Fruit fly (Drosophila melanogaster) whole organism, embryonic: Measurements from ENCODE around the gene CG31468.

Experiments used
- Awh ChIP-seq: fragments of 200-800 bp; sonication (Bioruptor generic); IDR thresholded peaks from 2 replicates; pipeline ENCODE4, ENCODE4 v1.3.6; 2022; ENCODE audit warnings: missing biosample characterization, missing genetic modification characterization
- BEAF-32 ChIP-seq: fragments of 200-800 bp; sonication (Bioruptor generic); optimal IDR thresholded peaks from 3 replicates; lab custom pipeline; 2017; ENCODE audit warnings: missing biosample characterization, missing genetic modification characterization, mild to moderate bottlenecking, moderate library complexity, missing genetic modification reagents
- C15 ChIP-seq: fragments of 200-800 bp; sonication (Bioruptor generic); IDR thresholded peaks from 3 replicates; pipeline ENCODE4 v1.3.6; 2022; ENCODE audit warnings: missing biosample characterization, missing genetic modification characterization
- CG10274 ChIP-seq: fragments of 200-800 bp; sonication (Bioruptor generic); optimal IDR thresholded peaks from 3 replicates; lab custom pipeline; 2017; ENCODE audit warnings: missing biosample characterization, mild to moderate bottlenecking, missing genetic modification characterization
- CG10565 ChIP-seq: fragments of 200-800 bp; sonication (Bioruptor generic); optimal IDR thresholded peaks from 3 replicates; lab custom pipeline; 2016; ENCODE audit warnings: missing biosample characterization, mild to moderate bottlenecking, missing genetic modification characterization
- CG11560 ChIP-seq: fragments of 200-800 bp; sonication (Bioruptor generic); IDR thresholded peaks from 3 replicates; pipeline ENCODE4 v1.3.6; 2022; ENCODE audit warnings: missing biosample characterization, missing genetic modification characterization
- CG11695 ChIP-seq: fragments of 200-800 bp; sonication (Bioruptor generic); IDR thresholded peaks from 3 replicates; pipeline ENCODE4 v1.3.6; 2022; ENCODE audit warnings: missing biosample characterization, missing genetic modification characterization
- CG12942 ChIP-seq: fragments of 200-800 bp; sonication (Bioruptor generic); optimal IDR thresholded peaks from 3 replicates; lab custom pipeline; 2016; ENCODE audit warnings: missing biosample characterization, missing genetic modification characterization
- CG13296 ChIP-seq: fragments of 200-800 bp; sonication (Bioruptor generic); optimal IDR thresholded peaks from 3 replicates; lab custom pipeline; 2018; ENCODE audit warnings: missing biosample characterization, mild to moderate bottlenecking, missing genetic modification characterization
- CG14667 ChIP-seq: fragments of 200-800 bp; sonication (Bioruptor generic); IDR thresholded peaks from 2 replicates; pipeline ENCODE4 v1.3.6; 2022; ENCODE audit warnings: missing biosample characterization, missing genetic modification characterization
- CG15011 ChIP-seq: fragments of 200-800 bp; sonication (Bioruptor generic); optimal IDR thresholded peaks from 3 replicates; lab custom pipeline; 2018; ENCODE audit warnings: missing biosample characterization, mild to moderate bottlenecking, missing genetic modification characterization
- CG1603 ChIP-seq: fragments of 200-800 bp; sonication (Bioruptor generic); optimal IDR thresholded peaks from 2 replicates; lab custom pipeline; 2019; ENCODE audit warnings: missing biosample characterization, mild to moderate bottlenecking, missing genetic modification characterization, moderate library complexity
- CG2116 ChIP-seq: fragments of 200-800 bp; sonication (Bioruptor generic); optimal IDR thresholded peaks from 3 replicates; lab custom pipeline; 2018; ENCODE audit warnings: missing biosample characterization, mild to moderate bottlenecking, missing genetic modification characterization
- CG31441 ChIP-seq: fragments of 200-800 bp; sonication (Bioruptor generic); IDR thresholded peaks from 2 replicates; pipeline ENCODE4 v1.3.6; 2022; ENCODE audit warnings: missing biosample characterization, missing genetic modification characterization
- CG3407 ChIP-seq: fragments of 200-800 bp; sonication (Bioruptor generic); optimal IDR thresholded peaks from 2 replicates; lab custom pipeline; 2018; ENCODE audit warnings: missing biosample characterization, mild to moderate bottlenecking, missing genetic modification characterization
- CG3726 ChIP-seq: fragments of 200-800 bp; sonication (Bioruptor generic); IDR thresholded peaks from 3 replicates; pipeline ENCODE4, ENCODE4 v1.3.6; 2022; ENCODE audit warnings: missing biosample characterization, missing genetic modification characterization
- CG3995 ChIP-seq: fragments of 200-800 bp; sonication (Bioruptor generic); optimal IDR thresholded peaks from 3 replicates; lab custom pipeline; 2016; ENCODE audit warnings: missing biosample characterization, missing genetic modification characterization
- CG6689 ChIP-seq: fragments of 200-800 bp; sonication (Bioruptor generic); IDR thresholded peaks from 2 replicates; pipeline ENCODE4 v1.3.6; 2022; ENCODE audit warnings: missing biosample characterization, missing genetic modification characterization
- CG6813 ChIP-seq: fragments of 200-800 bp; sonication (Bioruptor generic); optimal IDR thresholded peaks from 2 replicates; lab custom pipeline; 2017; ENCODE audit warnings: missing biosample characterization, missing genetic modification characterization, mild to moderate bottlenecking, moderate library complexity, missing genetic modification reagents
- CG9817 ChIP-seq: fragments of 200-800 bp; sonication (Bioruptor generic); optimal IDR thresholded peaks from 2 replicates; lab custom pipeline; 2018; ENCODE audit warnings: missing biosample characterization, mild to moderate bottlenecking, missing genetic modification characterization, moderate library complexity
- Dp ChIP-seq: fragments of 200-800 bp; sonication (Bioruptor generic); optimal IDR thresholded peaks from 2 replicates; lab custom pipeline; 2018; ENCODE audit warnings: missing biosample characterization, mild to moderate bottlenecking, missing genetic modification characterization, moderate library complexity
- Fer1 ChIP-seq: fragments of 200-800 bp; sonication (Bioruptor generic); optimal IDR thresholded peaks from 2 replicates; lab custom pipeline; 2017; ENCODE audit warnings: missing biosample characterization, mild to moderate bottlenecking, missing genetic modification characterization
- Fer2 ChIP-seq: fragments of 200-800 bp; sonication (Bioruptor generic); optimal IDR thresholded peaks from 2 replicates; lab custom pipeline; 2018; ENCODE audit warnings: missing biosample characterization, mild to moderate bottlenecking, missing genetic modification characterization, moderate library complexity
- Hsf ChIP-seq: fragments of 200-800 bp; sonication (Bioruptor generic); optimal IDR thresholded peaks from 3 replicates; lab custom pipeline; 2016; ENCODE audit warnings: missing biosample characterization, missing genetic modification characterization
- NC2β ChIP-seq: fragments of 200-800 bp; sonication (Bioruptor generic); optimal IDR thresholded peaks from 2 replicates; lab custom pipeline; 2016; ENCODE audit warnings: missing biosample characterization, missing genetic modification characterization
- NK7.1 ChIP-seq: fragments of 200-800 bp; sonication (Bioruptor generic); optimal IDR thresholded peaks from 3 replicates; lab custom pipeline; 2016; ENCODE audit warnings: missing biosample characterization, missing genetic modification characterization
- Poxn ChIP-seq: fragments of 200-800 bp; sonication (Bioruptor generic); IDR thresholded peaks from 2 replicates; pipeline ENCODE4 v1.3.6; 2022; ENCODE audit warnings: missing biosample characterization, missing genetic modification characterization
- TFAM ChIP-seq: fragments of 200-800 bp; sonication (Bioruptor generic); optimal IDR thresholded peaks from 2 replicates; lab custom pipeline; 2017; ENCODE audit warnings: missing biosample characterization, missing genetic modification characterization, inconsistent platforms
- Xbp1 ChIP-seq: fragments of 200-800 bp; sonication (Bioruptor generic); optimal IDR thresholded peaks from 3 replicates; lab custom pipeline; 2016; ENCODE audit warnings: missing biosample characterization, mild to moderate bottlenecking, missing genetic modification characterization
- ab ChIP-seq: fragments of 200-800 bp; sonication (Bioruptor generic); optimal IDR thresholded peaks from 2 replicates; lab custom pipeline; 2016; ENCODE audit warnings: missing biosample characterization, missing genetic modification characterization
- ap ChIP-seq: fragments of 200-800 bp; sonication (Bioruptor generic); IDR thresholded peaks from 2 replicates; pipeline ENCODE4 v1.3.6; 2022; ENCODE audit warnings: missing biosample characterization, missing genetic modification characterization
- az2 ChIP-seq: fragments of 200-800 bp; sonication (Bioruptor generic); optimal IDR thresholded peaks from 3 replicates; lab custom pipeline; 2016; ENCODE audit warnings: missing biosample characterization, missing genetic modification characterization
- br ChIP-seq: fragments of >200 bp; optimal IDR thresholded peaks from 2 replicates; lab custom pipeline; 2017
- chif ChIP-seq, 2 experiments: fragments of 200-800 bp; sonication (Bioruptor generic); optimal IDR thresholded peaks; 3 replicates each; lab custom pipeline; 2016; ENCODE audit warnings: missing biosample characterization in 2 of 2, missing genetic modification characterization in 2 of 2
- chinmo ChIP-seq: fragments of 200-800 bp; sonication (Bioruptor generic); IDR thresholded peaks from 4 replicates; pipeline ENCODE4 v1.3.6; 2022; ENCODE audit warnings: missing biosample characterization, missing genetic modification characterization; ENCODE audit not compliant: partially characterized antibody
- da ChIP-seq: fragments of 200-800 bp; sonication (Bioruptor generic); optimal IDR thresholded peaks from 2 replicates; lab custom pipeline; 2016; ENCODE audit warnings: missing biosample characterization, missing genetic modification characterization
- ftz-f1 ChIP-seq: fragments of 200-800 bp; sonication (Bioruptor generic); optimal IDR thresholded peaks from 2 replicates; lab custom pipeline; 2016; ENCODE audit warnings: missing biosample characterization, missing genetic modification characterization
- gro ChIP-seq: fragments of 200-800 bp; sonication (Bioruptor generic); optimal IDR thresholded peaks from 2 replicates; lab custom pipeline; 2016; ENCODE audit warnings: missing biosample characterization, missing genetic modification characterization
- gsb-n ChIP-seq: fragments of 200-800 bp; sonication (Bioruptor generic); optimal IDR thresholded peaks from 3 replicates; lab custom pipeline; 2018; ENCODE audit warnings: missing biosample characterization, mild to moderate bottlenecking, missing genetic modification characterization
- ham ChIP-seq: fragments of 200-800 bp; sonication (Bioruptor generic); IDR thresholded peaks from 2 replicates; pipeline ENCODE4 v1.3.6; 2022; ENCODE audit warnings: missing biosample characterization, missing genetic modification characterization
- her ChIP-seq: fragments of 200-800 bp; sonication (Bioruptor generic); optimal IDR thresholded peaks from 2 replicates; lab custom pipeline; 2016; ENCODE audit warnings: missing biosample characterization, missing genetic modification characterization
- kni ChIP-seq: fragments of 200-800 bp; sonication (Bioruptor generic); optimal IDR thresholded peaks from 3 replicates; lab custom pipeline; 2017; ENCODE audit warnings: mild to moderate bottlenecking, missing biosample characterization, missing genetic modification reagents, missing genetic modification characterization
- lab ChIP-seq: fragments of 200-800 bp; sonication (Bioruptor generic); optimal IDR thresholded peaks from 3 replicates; lab custom pipeline; 2017; ENCODE audit warnings: missing biosample characterization, missing genetic modification characterization, mild to moderate bottlenecking, moderate library complexity, missing genetic modification reagents
- lov ChIP-seq, 2 experiments: fragments of 200-800 bp in 1 of 2; fragments of >200 bp in 1 of 2; sonication (Bioruptor generic) in 1 of 2; IDR thresholded peaks in 1 of 2; optimal IDR thresholded peaks in 1 of 2; 2 replicates in 1 of 2; 3 replicates in 1 of 2; pipeline versions ENCODE4 v1.3.6 to Lab custom; 2017 to 2022; ENCODE audit warnings: missing biosample characterization in 1 of 2, missing genetic modification characterization in 1 of 2
- mirr ChIP-seq: fragments of 200-800 bp; sonication (Bioruptor generic); optimal IDR thresholded peaks from 3 replicates; lab custom pipeline; 2018; ENCODE audit warnings: missing biosample characterization, mild to moderate bottlenecking, missing genetic modification characterization
- phol ChIP-seq: fragments of 200-800 bp; sonication (Bioruptor generic); optimal IDR thresholded peaks from 3 replicates; lab custom pipeline; 2018; ENCODE audit warnings: missing biosample characterization, mild to moderate bottlenecking, missing genetic modification characterization, moderate library complexity
- pnt ChIP-seq: fragments of 200-800 bp; sonication (Bioruptor generic); optimal IDR thresholded peaks from 3 replicates; lab custom pipeline; 2016; ENCODE audit warnings: missing biosample characterization, missing genetic modification characterization
- sisA ChIP-seq: fragments of 200-800 bp; sonication (Bioruptor generic); IDR thresholded peaks from 2 replicates; pipeline ENCODE4 v1.3.6; 2022; ENCODE audit warnings: missing biosample characterization, missing genetic modification characterization
- slbo ChIP-seq: fragments of 200-800 bp; sonication (Bioruptor generic); IDR thresholded peaks from 2 replicates; pipeline ENCODE4 v1.3.6; 2022; ENCODE audit warnings: missing biosample characterization, missing genetic modification characterization
- stc ChIP-seq: fragments of 200-800 bp; sonication (Bioruptor generic); IDR thresholded peaks from 2 replicates; pipeline ENCODE4 v1.3.6; 2022; ENCODE audit warnings: missing biosample characterization, missing genetic modification characterization

Gene CG31468

DNA sequence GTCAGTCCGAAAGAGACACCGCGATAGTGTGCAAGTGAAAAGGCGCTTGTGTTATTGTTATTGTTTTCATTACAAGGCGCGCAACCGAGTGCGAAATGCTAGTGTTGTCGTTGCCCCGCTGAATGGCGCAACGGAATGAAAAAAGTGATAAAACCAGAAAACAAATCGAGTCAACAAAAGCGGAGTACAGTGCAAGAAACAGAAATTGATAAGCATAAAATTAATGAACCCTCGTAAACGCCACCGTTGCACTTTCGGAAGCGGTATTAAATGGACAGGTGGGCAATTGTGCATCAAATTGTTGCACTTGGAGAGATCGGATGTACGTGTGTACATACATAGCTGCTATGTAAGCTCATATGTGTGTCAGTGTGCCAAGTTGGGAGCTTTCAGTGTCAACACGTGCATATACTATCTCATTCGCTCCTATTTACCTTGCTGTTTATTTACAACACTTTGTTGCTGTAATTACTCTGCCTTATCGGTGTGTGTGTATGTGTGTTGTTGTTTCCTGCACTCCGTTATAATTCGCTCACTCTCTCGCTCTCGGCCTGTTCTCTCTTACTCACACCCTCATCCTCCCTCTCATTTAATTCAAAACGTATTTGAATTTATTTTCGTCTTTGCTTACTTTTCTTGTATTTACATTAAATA, 23.4 kb upstream of the CG31468 start (continued):
- peak; percentile 80 for TF ChIP-seq Fer1 (GFP tag; lab: Kevin White, UChicago)
- TF ChIP-seq ap (GFP tag; lab: Robert Waterston, UW): no peak
- TF ChIP-seq CG12942 (GFP tag; lab: Kevin White, UChicago): no peak
- TF ChIP-seq her (GFP tag; lab: Kevin White, UChicago): peak; percentile 27
- TF ChIP-seq da (GFP tag; lab: Kevin White, UChicago): no peak
- TF ChIP-seq NK7.1 (GFP tag; lab: Kevin White, UChicago): no peak
- no peak for TF ChIP-seq CG2116 (GFP tag; lab: Kevin White, UChicago)
- no peak for TF ChIP-seq Dp (GFP tag; lab: Kevin White, UChicago)
- no peak for TF ChIP-seq az2 (GFP tag; lab: Kevin White, UChicago)
- peak; percentile 56 for TF ChIP-seq lab
- TF ChIP-seq CG13296 (GFP tag; lab: Kevin White, UChicago): peak; percentile 71
- peak; percentile 73 for TF ChIP-seq stc
- no peak for TF ChIP-seq CG10274
- TF ChIP-seq CG15011 (GFP tag; lab: Kevin White, UChicago): no peak
- TF ChIP-seq ftz-f1 (GFP tag; lab: Kevin White, UChicago): no peak
- TF ChIP-seq chinmo (GFP tag; lab: Robert Waterston, UW): peak; percentile 76; the same call in 1 of the 4 replicates
- peak; percentile 74 for TF ChIP-seq mirr (GFP tag; lab: Kevin White, UChicago)
- TF ChIP-seq CG10565 (GFP tag; lab: Kevin White, UChicago): no peak
- TF ChIP-seq CG14667 (GFP tag; lab: Robert Waterston, UW): no peak
- TF ChIP-seq Hsf (GFP tag; lab: Kevin White, UChicago): no peak
- TF ChIP-seq kni (GFP tag; lab: Kevin White, UChicago): peak; percentile 70
- TF ChIP-seq gro: no peak
- TF ChIP-seq CG1603 (tag; lab: Kevin White, UChicago): peak; percentile 42
- no peak for TF ChIP-seq lov (optimal IDR thresholded peaks at IDR 0.05; lab: Kevin White, UChicago)
- TF ChIP-seq lov (GFP tag; IDR thresholded peaks at IDR 0.05; lab: Robert Waterston, UW): no peak; the same call in 2 of the 3 replicates
- TF ChIP-seq gsb-n (tag; lab: Kevin White, UChicago): peak; percentile 54
- TF ChIP-seq CG9817 (tag; lab: Kevin White, UChicago): peak; percentile 7
- peak; percentile 13 for TF ChIP-seq TFAM
- TF ChIP-seq ham (GFP tag; lab: Robert Waterston, UW): 0 out of 2 replicates have a peak, but pooled peaks have one; percentile 8
- no peak for TF ChIP-seq Xbp1 (GFP tag; lab: Kevin White, UChicago)
- no peak for TF ChIP-seq ab (GFP tag; lab: Kevin White, UChicago)
- TF ChIP-seq pnt (GFP tag; lab: Kevin White, UChicago): peak; percentile 60
- peak; percentile 78 for TF ChIP-seq CG6813 (GFP tag; lab: Kevin White, UChicago)
- peak; percentile 34; the same call in 1 of the 2 replicates for TF ChIP-seq CG31441 (GFP tag; lab: Robert Waterston, UW)
- TF ChIP-seq BEAF-32 (GFP tag; lab: Kevin White, UChicago): no peak
- TF ChIP-seq sisA (GFP tag; lab: Robert Waterston, UW): no peak
- TF ChIP-seq CG11560 (tag; lab: Robert Waterston, UW): no peak
- TF ChIP-seq CG3726: peak; percentile 79; the same call in 2 of the 3 replicates
- TF ChIP-seq Poxn (GFP tag; lab: Robert Waterston, UW): no peak
- peak; percentile 91 for TF ChIP-seq Awh (GFP tag; lab: Robert Waterston, UW)
- no peak for TF ChIP-seq C15 (GFP tag; lab: Robert Waterston, UW)
- TF ChIP-seq phol (tag; lab: Kevin White, UChicago): no peak
- TF ChIP-seq CG3995 (GFP tag; lab: Kevin White, UChicago): no peak
- peak in 1 of 2 experiments; percentile 35 for TF ChIP-seq chif (GFP tag; optimal IDR thresholded peaks at IDR 0.05; lab: Kevin White, UChicago)
- no peak for TF ChIP-seq CG6689
- no peak for TF ChIP-seq Fer2 (tag; lab: Kevin White, UChicago)
- no peak for TF ChIP-seq br (lab: Kevin White, UChicago)
- TF ChIP-seq CG11695 (GFP tag; lab: Robert Waterston, UW): peak; percentile 44; the same call in 1 of the 3 replicates
- no peak for TF ChIP-seq slbo (GFP tag; lab: Robert Waterston, UW)
- no peak for TF ChIP-seq NC2β (GFP tag; lab: Kevin White, UChicago)
- peak; percentile 75 for TF ChIP-seq CG3407 (GFP tag; lab: Kevin White, UChicago)
